Worm (Caenorhabditis elegans): Measurements from ENCODE around the gene srh-95.

ce11 chrV:16233624-16234023, 13.1 kb upstream of the srh-95 start, which contains the start of gene clec-233:
- no peak for TF ChIP-seq klf-2 (GFP tag; conservative IDR thresholded peaks at IDR 0.05)
- no peak for TF ChIP-seq flt-1 (GFP tag; IDR thresholded peaks at IDR 0.05)
- no peak for TF ChIP-seq ztf-29 (GFP tag; IDR thresholded peaks at IDR 0.05)
- TF ChIP-seq ztf-23 (GFP tag; IDR thresholded peaks at IDR 0.05): no peak
- no peak for TF ChIP-seq T22C8.4 (GFP tag; IDR thresholded peaks at IDR 0.05)
- no peak for TF ChIP-seq med-1 (GFP tag; optimal IDR thresholded peaks at IDR 0.05; ENCODE audit: insufficient read depth)
- no peak for TF ChIP-seq tab-1 (GFP tag; IDR thresholded peaks at IDR 0.05)
